Worm (Caenorhabditis elegans) whole organism, L2 larva: ENCODE measurements around the gene F53A3.7.

Source experiments
- C34F6.9 ChIP-seq: fragments of 150-350 bp; optimal IDR thresholded peaks from 2 replicates; lab custom pipeline; 2014; ENCODE audit warnings: missing biosample characterization, missing genetic modification characterization
- F13H6.1 ChIP-seq: sonication (generic microtip); optimal IDR thresholded peaks from 2 replicates; lab custom pipeline; 2016; ENCODE audit warnings: missing genetic modification characterization, missing compliant biosample characterization
- R02D3.7 ChIP-seq: fragments of 150-350 bp; optimal IDR thresholded peaks from 2 replicates; lab custom pipeline; 2014; ENCODE audit warnings: missing biosample characterization, missing genetic modification characterization
- Y55F3AM.14 ChIP-seq: fragments of 200-800 bp; sonication (Bioruptor generic); optimal IDR thresholded peaks from 2 replicates; lab custom pipeline; 2018; ENCODE audit warnings: mild to moderate bottlenecking, missing genetic modification characterization, missing compliant biosample characterization
- ceh-16 ChIP-seq: fragments of 150-350 bp; optimal IDR thresholded peaks from 2 replicates; lab custom pipeline; 2014; ENCODE audit warnings: missing biosample characterization, missing genetic modification characterization
- ceh-82 ChIP-seq: fragments of 150-350 bp; optimal IDR thresholded peaks from 2 replicates; lab custom pipeline; 2014; ENCODE audit warnings: missing biosample characterization, missing genetic modification characterization
- crh-2 ChIP-seq: sonication (generic microtip); optimal IDR thresholded peaks from 2 replicates; lab custom pipeline; 2017; ENCODE audit warnings: missing biosample characterization, missing genetic modification characterization
- elt-1 ChIP-seq: fragments of 150-350 bp; optimal IDR thresholded peaks from 2 replicates; lab custom pipeline; 2014; ENCODE audit warnings: missing biosample characterization, missing genetic modification characterization
- elt-3 ChIP-seq: sonication (generic microtip); optimal IDR thresholded peaks from 2 replicates; lab custom pipeline; 2017; ENCODE audit warnings: missing biosample characterization, missing genetic modification characterization
- fos-1 ChIP-seq: fragments of 150-350 bp; optimal IDR thresholded peaks from 2 replicates; lab custom pipeline; 2014; ENCODE audit warnings: missing biosample characterization, missing genetic modification characterization
- lin-11 ChIP-seq: fragments of 150-350 bp; sonication (generic microtip); optimal IDR thresholded peaks from 2 replicates; lab custom pipeline; 2014; ENCODE audit warnings: missing biosample characterization, missing genetic modification characterization, inconsistent platforms, mixed read lengths
- lin-13 ChIP-seq: fragments of 150-350 bp; optimal IDR thresholded peaks from 2 replicates; lab custom pipeline; 2014; ENCODE audit warnings: missing biosample characterization, missing genetic modification reagents, missing genetic modification characterization
- lsy-2 ChIP-seq, 2 experiments: fragments of 150-350 bp in 1 of 2; sonication (generic microtip) in 1 of 2; optimal IDR thresholded peaks; 2 replicates each; lab custom pipeline; 2014 to 2017; ENCODE audit warnings: missing biosample characterization in 2 of 2, missing genetic modification characterization in 2 of 2
- mbf-1 ChIP-seq: sonication (generic microtip); optimal IDR thresholded peaks from 2 replicates; lab custom pipeline; 2017; ENCODE audit warnings: missing biosample characterization, missing genetic modification characterization
- mdl-1 ChIP-seq, 2 experiments: fragments of 150-350 bp in 1 of 2; sonication (generic microtip) in 1 of 2; optimal IDR thresholded peaks; 2 replicates each; lab custom pipeline; 2017; ENCODE audit warnings: missing biosample characterization in 2 of 2, missing genetic modification characterization in 2 of 2
- nhr-12 ChIP-seq: fragments of 150-350 bp; optimal IDR thresholded peaks from 2 replicates; lab custom pipeline; 2014; ENCODE audit warnings: missing biosample characterization, missing genetic modification characterization
- nhr-237 ChIP-seq: fragments of 150-350 bp; optimal IDR thresholded peaks from 2 replicates; lab custom pipeline; 2014; ENCODE audit warnings: missing biosample characterization, missing genetic modification characterization
- nhr-25 ChIP-seq: fragments of 150-350 bp; sonication (generic microtip); optimal IDR thresholded peaks from 3 replicates; lab custom pipeline; 2014; ENCODE audit warnings: missing biosample characterization, missing genetic modification characterization
- nhr-6 ChIP-seq: fragments of 150-350 bp; optimal IDR thresholded peaks from 2 replicates; lab custom pipeline; 2014; ENCODE audit warnings: missing biosample characterization, missing genetic modification characterization
- peb-1 ChIP-seq: fragments of 150-350 bp; optimal IDR thresholded peaks from 2 replicates; lab custom pipeline; 2014; ENCODE audit warnings: missing biosample characterization, missing genetic modification characterization
- sem-4 ChIP-seq: fragments of 150-350 bp; optimal IDR thresholded peaks from 2 replicates; lab custom pipeline; 2014; ENCODE audit warnings: missing biosample characterization, missing genetic modification reagents, missing genetic modification characterization
- zag-1 ChIP-seq: fragments of 150-350 bp; optimal IDR thresholded peaks from 2 replicates; lab custom pipeline; 2014; ENCODE audit warnings: missing biosample characterization, missing genetic modification characterization
- ztf-1 ChIP-seq: fragments of 200-800 bp; sonication (Bioruptor generic); conservative IDR thresholded peaks from 2 replicates; pipeline ENCODE4 v1.3.6; 2022; ENCODE audit warnings: missing genetic modification characterization, missing compliant biosample characterization
- ztf-11 ChIP-seq: sonication (generic microtip); optimal IDR thresholded peaks from 2 replicates; lab custom pipeline; 2017; ENCODE audit warnings: missing biosample characterization, missing genetic modification characterization

The F53A3.7 gene

DNA sequence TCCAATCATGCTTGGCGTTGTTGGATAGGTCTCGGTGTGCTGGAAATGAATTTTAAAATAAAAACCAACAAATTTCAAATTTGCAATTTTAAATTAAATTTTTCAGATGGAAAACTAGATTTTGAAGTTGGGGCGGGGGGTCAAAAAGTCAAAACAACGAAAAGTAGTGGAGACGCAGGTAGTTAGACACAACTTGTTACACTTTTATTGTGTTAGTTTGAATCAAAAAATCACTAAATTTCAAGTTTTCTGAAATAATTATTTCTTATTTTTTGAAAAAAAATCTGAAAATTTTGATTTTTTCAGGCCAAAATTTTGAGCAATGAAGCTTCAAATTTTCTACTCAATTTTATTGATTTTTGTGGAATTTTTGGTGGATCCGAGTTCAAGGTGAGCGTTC lies 36.4 kb downstream of the F53A3.7 start, which contains the start of gene Y39A3B.8:
Gene Y39A3B.8 (plus strand): TSS at position 301 of the 400 bp plus-strand sequence.
- TF ChIP-seq F13H6.1 (tag; lab: Kevin White, UChicago) (no peak), nhr-6 (no peak), lin-11 (tag; lab: Kevin White, UChicago) (no peak), lsy-2 (tag; optimal IDR thresholded peaks at IDR 0.05; lab: Kevin White, UChicago) (no peak), ceh-16 (tag; lab: Kevin White, UChicago) (no peak)
- TF ChIP-seq, all 48 proteins: peak for 0

DNA sequence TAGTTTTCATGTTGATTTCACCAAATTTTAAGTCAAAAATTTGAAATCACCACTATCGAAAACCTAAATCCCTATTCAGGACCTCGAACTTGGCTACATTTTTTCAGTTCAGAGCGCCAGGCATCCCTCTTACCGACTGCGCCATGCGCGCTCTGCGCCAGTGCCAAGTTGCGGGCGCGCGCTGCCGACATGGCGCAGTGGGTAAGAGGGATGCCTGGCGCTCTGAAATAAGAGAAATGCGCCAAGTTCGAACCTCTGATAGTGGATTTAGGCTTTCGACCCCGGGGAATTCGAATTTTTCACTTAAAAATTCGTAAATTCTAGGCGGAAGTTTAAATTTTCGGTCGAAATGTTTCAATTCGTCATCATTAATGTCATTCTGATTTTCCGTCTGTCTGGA lies 38.6 kb downstream of the F53A3.7 start:
- no peak for TF ChIP-seq elt-3 (tag; lab: Kevin White, UChicago)
- TF ChIP-seq nhr-237 (tag; lab: Kevin White, UChicago): no peak
- TF ChIP-seq fos-1 (tag; lab: Kevin White, UChicago): no peak
- TF ChIP-seq crh-2: no peak
- TF ChIP-seq, all 48 proteins: peak for 0

DNA sequence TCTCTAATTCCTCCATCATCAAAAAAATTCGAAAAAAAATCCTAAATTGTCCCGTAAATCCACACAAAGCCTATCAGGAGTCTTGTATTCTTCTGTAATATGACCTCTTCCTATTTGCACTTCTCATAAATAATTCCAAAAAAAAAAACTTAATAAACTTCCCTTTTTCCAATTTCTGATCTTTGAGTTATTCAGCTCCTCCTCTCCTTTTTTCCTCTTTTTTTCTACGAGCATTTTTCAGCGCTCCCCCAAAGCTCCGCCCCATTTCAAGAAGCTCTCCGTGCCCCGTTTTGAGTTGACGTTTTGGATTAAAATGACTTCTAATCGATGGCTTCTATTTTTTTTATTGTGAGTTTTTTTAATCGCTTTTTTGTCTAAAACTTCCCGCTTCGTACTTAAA lies 46.2 kb downstream of the F53A3.7 start, which contains the start of gene lgc-42:
Gene lgc-42 (plus strand): TSS at position 301 of the 400 bp plus-strand sequence.
- TF ChIP-seq mbf-1 (tag; lab: Kevin White, UChicago): no peak
- TF ChIP-seq elt-1 (tag; lab: Kevin White, UChicago): no peak
- TF ChIP-seq zag-1 (tag; lab: Kevin White, UChicago): no peak
- TF ChIP-seq nhr-25: no peak
- no peak for TF ChIP-seq Y55F3AM.14 (GFP tag; lab: Kevin White, UChicago)
- no peak for TF ChIP-seq elt-3 (tag; lab: Kevin White, UChicago)
- no peak for TF ChIP-seq ceh-82
- TF ChIP-seq F13H6.1 (tag; lab: Kevin White, UChicago): no peak
- no peak for TF ChIP-seq nhr-12
- no peak for TF ChIP-seq crh-2
- TF ChIP-seq sem-4 (tag; lab: Kevin White, UChicago): no peak
- no peak for TF ChIP-seq mdl-1 (tag; optimal IDR thresholded peaks at IDR 0.05; lab: Kevin White, UChicago)
- TF ChIP-seq C34F6.9 (tag; lab: Kevin White, UChicago): no peak
- no peak for TF ChIP-seq lin-13 (GFP tag; lab: Kevin White, UChicago)
- no peak for TF ChIP-seq R02D3.7
- no peak for TF ChIP-seq ztf-11
- no peak for TF ChIP-seq ztf-1 (GFP tag; lab: Robert Waterston, UW)
- TF ChIP-seq lin-11 (tag; lab: Kevin White, UChicago): no peak
- TF ChIP-seq nhr-237 (tag; lab: Kevin White, UChicago): no peak
- TF ChIP-seq peb-1 (tag; lab: Kevin White, UChicago): no peak

DNA sequence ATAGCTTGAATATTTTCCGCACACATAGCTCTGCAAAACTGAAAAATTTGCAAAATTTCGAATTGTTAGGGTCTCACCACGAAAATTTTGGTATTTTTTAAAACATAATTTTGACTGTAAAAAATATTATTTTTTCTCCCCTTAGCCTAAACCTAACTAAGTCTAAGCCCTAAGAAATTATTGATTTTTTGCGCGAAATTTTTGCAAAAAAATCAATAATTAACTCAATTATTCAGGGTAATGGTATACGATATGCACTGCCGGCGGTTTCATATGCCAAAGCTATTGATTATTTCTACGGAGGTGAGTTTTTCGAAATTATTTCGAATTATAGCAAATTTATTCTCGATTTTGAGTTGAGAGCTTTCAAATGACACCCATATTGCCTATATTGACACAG lies 49.9 kb downstream of the F53A3.7 start:
- no peak for TF ChIP-seq Y55F3AM.14 (GFP tag; lab: Kevin White, UChicago)
